Worm (Caenorhabditis elegans): Measurements from ENCODE around the gene R166.2.

R166.2 gene

ce11 chrII:10548778-10549671, 11.6 kb upstream of the R166.2 start (continued):
- TF ChIP-seq ztf-26 (tag; optimal IDR thresholded peaks at IDR 0.05) = no peak
- no peak for TF ChIP-seq T07F8.4 (tag; optimal IDR thresholded peaks at IDR 0.05)
- TF ChIP-seq egrh-3 (GFP tag; IDR thresholded peaks at IDR 0.05) = peak; percentile 82
- TF ChIP-seq madf-6 (GFP tag; IDR thresholded peaks at IDR 0.05) = no peak
- TF ChIP-seq gei-17 (GFP tag; optimal IDR thresholded peaks at IDR 0.05) = no peak
- TF ChIP-seq lag-1 (GFP tag; IDR thresholded peaks at IDR 0.05) = no peak
- TF ChIP-seq B0035.1 (tag; optimal IDR thresholded peaks at IDR 0.05) = no peak
- TF ChIP-seq let-607 (tag; optimal IDR thresholded peaks at IDR 0.05) = peak in 1 of 2 experiments; percentile 36
- TF ChIP-seq pbrm-1 (GFP tag; IDR thresholded peaks at IDR 0.05) = peak; percentile 59
- peak; percentile 88 for TF ChIP-seq let-526 (GFP tag; IDR thresholded peaks at IDR 0.05)
- TF ChIP-seq nhr-179 (tag; optimal IDR thresholded peaks at IDR 0.05) = no peak
- peak; percentile 67 for TF ChIP-seq dox-1 (GFP tag; IDR thresholded peaks at IDR 0.05)
- TF ChIP-seq atf-7 (tag; optimal IDR thresholded peaks at IDR 0.05) = peak; percentile 91
- peak; percentile 2 for TF ChIP-seq rpc-1 (optimal IDR thresholded peaks at IDR 0.05)
- no peak for TF ChIP-seq rpc-1 (tag; optimal IDR thresholded peaks at IDR 0.05)
- no peak for TF ChIP-seq F23B12.7 (tag; optimal IDR thresholded peaks at IDR 0.05; ENCODE audit: insufficient read depth)
- peak; percentile 51 for TF ChIP-seq F52B5.7 (tag; optimal IDR thresholded peaks at IDR 0.05)
- TF ChIP-seq Y53G8AR.9 (GFP tag; conservative IDR thresholded peaks at IDR 0.05) = peak; percentile 71; the same call in 1 of the 2 replicates
- TF ChIP-seq aptf-3 (GFP tag; IDR thresholded peaks at IDR 0.05) = no peak
- no peak for TF ChIP-seq F10E7.11 (tag; optimal IDR thresholded peaks at IDR 0.05)
- TF ChIP-seq efl-1 (GFP tag; optimal IDR thresholded peaks at IDR 0.05) = no peak
- TF ChIP-seq Y79H2A.3 (GFP tag; conservative IDR thresholded peaks at IDR 0.05) = no peak
- no peak for TF ChIP-seq hrde-1 (tag; optimal IDR thresholded peaks at IDR 0.05; ENCODE audit: borderline replicate concordance)
- peak; percentile 32 for TF ChIP-seq ztf-3 (GFP tag; optimal IDR thresholded peaks at IDR 0.05)
- no peak for TF ChIP-seq snpc-1.3 (tag; optimal IDR thresholded peaks at IDR 0.05; ENCODE audit: insufficient read depth)
- no peak for TF ChIP-seq egl-44 (GFP tag; IDR thresholded peaks at IDR 0.05)
- no peak for TF ChIP-seq ccch-3 (GFP tag; optimal IDR thresholded peaks at IDR 0.05)
- no peak for TF ChIP-seq nfya-1 (tag; optimal IDR thresholded peaks at IDR 0.05; ENCODE audit: borderline replicate concordance, insufficient read depth)
- no peak for TF ChIP-seq somi-1 (GFP tag; optimal IDR thresholded peaks at IDR 0.05)
- 0 out of 2 replicates have a peak, but pooled peaks have one; percentile 30 for TF ChIP-seq attf-3 (GFP tag; conservative IDR thresholded peaks at IDR 0.05)
- TF ChIP-seq sea-2 (GFP tag; IDR thresholded peaks at IDR 0.05) = no peak; the same call in 1 of the 2 replicates
- TF ChIP-seq madf-8 (GFP tag; conservative IDR thresholded peaks at IDR 0.05) = no peak
- no peak; the same call in 1 of the 2 replicates for TF ChIP-seq Y95B8A.8 (GFP tag; IDR thresholded peaks at IDR 0.05)
- no peak for TF ChIP-seq F37B4.10 (GFP tag; IDR thresholded peaks at IDR 0.05)
- TF ChIP-seq unc-130 (GFP tag; optimal IDR thresholded peaks at IDR 0.05) = no peak
- peak; percentile 91 for TF ChIP-seq ama-1 (optimal IDR thresholded peaks at IDR 0.05)
- no peak for TF ChIP-seq ama-1 (GFP tag; optimal IDR thresholded peaks at IDR 0.05)
- no peak for TF ChIP-seq aptf-2 (GFP tag; conservative IDR thresholded peaks at IDR 0.05)
- TF ChIP-seq nfya-2 (GFP tag; IDR thresholded peaks at IDR 0.05) = no peak
- TF ChIP-seq madf-10 (tag; optimal IDR thresholded peaks at IDR 0.05) = peak; percentile 67
- no peak for TF ChIP-seq B0261.1 (tag; optimal IDR thresholded peaks at IDR 0.05)
- TF ChIP-seq B0019.2 (GFP tag; conservative IDR thresholded peaks at IDR 0.05) = no peak
- TF ChIP-seq ztf-6 (GFP tag; IDR thresholded peaks at IDR 0.05) = peak; percentile 69; the same call in 1 of the 2 replicates
- TF ChIP-seq ZK185.1 (tag; optimal IDR thresholded peaks at IDR 0.05; ENCODE audit: poor library complexity, severe bottlenecking) = peak; percentile 77
- no peak for TF ChIP-seq hlh-12 (tag; optimal IDR thresholded peaks at IDR 0.05)
- TF ChIP-seq rcor-1 (GFP tag; IDR thresholded peaks at IDR 0.05) = peak; percentile 65; the same call in 1 of the 2 replicates
- no peak for TF ChIP-seq ceh-91 (GFP tag; IDR thresholded peaks at IDR 0.05)

Measured in whole organism, young adult.